Fruit fly (Drosophila melanogaster): ENCODE measurements around the gene Lgr4.
A peak's percentile ranks its signal among the peaks of the same experiment; 100 is the strongest.

DNA sequence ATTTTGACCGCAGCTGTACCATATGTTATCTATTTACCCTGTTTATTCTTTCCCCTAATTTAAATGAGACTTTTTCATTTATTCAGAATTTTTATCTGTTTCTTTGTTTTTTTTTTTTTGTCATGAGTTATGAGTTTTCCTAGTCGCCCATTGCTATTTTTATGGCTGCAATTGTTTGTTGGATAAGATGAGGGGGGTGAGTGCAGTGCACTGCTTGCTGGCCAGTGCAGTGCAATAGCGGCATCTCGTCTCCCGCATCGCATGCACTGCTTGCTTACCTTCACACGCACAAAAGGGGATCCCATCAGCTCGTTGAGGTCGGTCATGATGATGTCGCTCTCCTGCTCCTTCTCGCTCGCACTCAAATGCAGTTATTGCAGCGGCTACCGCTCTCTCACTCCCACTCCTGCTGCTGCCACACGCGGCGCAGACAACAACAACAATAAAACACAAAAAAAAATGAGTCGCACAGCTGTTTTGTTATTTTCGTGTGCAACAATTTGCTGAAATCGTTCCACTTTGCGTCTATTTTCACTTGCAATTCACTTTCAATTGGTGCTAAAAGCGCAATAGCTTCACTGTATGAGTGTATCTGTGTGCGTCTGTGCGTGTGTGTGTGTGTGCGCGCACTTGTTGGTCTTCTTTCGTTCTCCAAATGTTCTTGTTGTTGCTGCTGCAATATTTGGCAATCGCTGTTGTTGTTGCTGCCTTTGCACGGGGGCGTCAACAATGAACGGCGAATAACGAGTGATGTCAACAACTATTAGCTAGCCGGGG lies 60.8 kb downstream of the Lgr4 start:
- TF ChIP-seq pad (GFP tag; optimal IDR thresholded peaks at IDR 0.05) (peak; percentile 39), tj (GFP tag; optimal IDR thresholded peaks at IDR 0.05) (no peak)

All from whole organism, adult.